Worm (Caenorhabditis elegans) whole organism, L2 larva: ENCODE measurements around the gene T16G1.7.
A peak's percentile ranks its signal among the peaks of the same experiment; 100 is the strongest.

Experiments used
- C34F6.9 ChIP-seq: fragments of 150-350 bp; optimal IDR thresholded peaks from 2 replicates; lab custom pipeline; 2014; ENCODE audit warnings: missing biosample characterization, missing genetic modification characterization
- R02D3.7 ChIP-seq: fragments of 150-350 bp; optimal IDR thresholded peaks from 2 replicates; lab custom pipeline; 2014; ENCODE audit warnings: missing biosample characterization, missing genetic modification characterization
- Y55F3AM.14 ChIP-seq: fragments of 200-800 bp; sonication (Bioruptor generic); optimal IDR thresholded peaks from 2 replicates; lab custom pipeline; 2018; ENCODE audit warnings: mild to moderate bottlenecking, missing genetic modification characterization, missing compliant biosample characterization
- aly-2 ChIP-seq: fragments of 150-350 bp; optimal IDR thresholded peaks from 2 replicates; lab custom pipeline; 2014; ENCODE audit warnings: missing biosample characterization, missing genetic modification characterization
- blmp-1 ChIP-seq: sonication (generic microtip); optimal IDR thresholded peaks from 2 replicates; lab custom pipeline; 2017; ENCODE audit warnings: missing genetic modification characterization, mild to moderate bottlenecking, missing compliant biosample characterization, antibody characterized with exemption, moderate library complexity; ENCODE audit not compliant: insufficient read depth
- ceh-16 ChIP-seq: fragments of 150-350 bp; optimal IDR thresholded peaks from 2 replicates; lab custom pipeline; 2014; ENCODE audit warnings: missing biosample characterization, missing genetic modification characterization
- ceh-82 ChIP-seq: fragments of 150-350 bp; optimal IDR thresholded peaks from 2 replicates; lab custom pipeline; 2014; ENCODE audit warnings: missing biosample characterization, missing genetic modification characterization
- crh-2 ChIP-seq: sonication (generic microtip); optimal IDR thresholded peaks from 2 replicates; lab custom pipeline; 2017; ENCODE audit warnings: missing biosample characterization, missing genetic modification characterization
- egl-27 ChIP-seq: sonication (generic microtip); optimal IDR thresholded peaks from 3 replicates; lab custom pipeline; 2017; ENCODE audit warnings: missing biosample characterization, missing genetic modification reagents, missing genetic modification characterization
- fos-1 ChIP-seq: fragments of 150-350 bp; optimal IDR thresholded peaks from 2 replicates; lab custom pipeline; 2014; ENCODE audit warnings: missing biosample characterization, missing genetic modification characterization
- gmeb-1 ChIP-seq: fragments of 150-350 bp; optimal IDR thresholded peaks from 2 replicates; lab custom pipeline; 2014; ENCODE audit warnings: missing biosample characterization, missing genetic modification characterization
- lin-11 ChIP-seq: fragments of 150-350 bp; sonication (generic microtip); optimal IDR thresholded peaks from 2 replicates; lab custom pipeline; 2014; ENCODE audit warnings: missing biosample characterization, missing genetic modification characterization, inconsistent platforms, mixed read lengths
- lin-13 ChIP-seq: fragments of 150-350 bp; optimal IDR thresholded peaks from 2 replicates; lab custom pipeline; 2014; ENCODE audit warnings: missing biosample characterization, missing genetic modification reagents, missing genetic modification characterization
- lsy-2 ChIP-seq, 2 experiments: fragments of 150-350 bp in 1 of 2; sonication (generic microtip) in 1 of 2; optimal IDR thresholded peaks; 2 replicates each; lab custom pipeline; 2014 to 2017; ENCODE audit warnings: missing biosample characterization in 2 of 2, missing genetic modification characterization in 2 of 2
- mab-5 ChIP-seq: fragments of 150-350 bp; optimal IDR thresholded peaks from 2 replicates; lab custom pipeline; 2014; ENCODE audit warnings: missing biosample characterization, missing genetic modification characterization
- mdl-1 ChIP-seq, 2 experiments: fragments of 150-350 bp in 1 of 2; sonication (generic microtip) in 1 of 2; optimal IDR thresholded peaks; 2 replicates each; lab custom pipeline; 2017; ENCODE audit warnings: missing biosample characterization in 2 of 2, missing genetic modification characterization in 2 of 2
- nhr-10 ChIP-seq: sonication (generic microtip); optimal IDR thresholded peaks from 2 replicates; lab custom pipeline; 2017; ENCODE audit warnings: missing biosample characterization, missing genetic modification characterization
- nhr-11 ChIP-seq: fragments of 150-350 bp; optimal IDR thresholded peaks from 2 replicates; lab custom pipeline; 2014; ENCODE audit warnings: missing biosample characterization, missing genetic modification characterization
- nhr-12 ChIP-seq: fragments of 150-350 bp; optimal IDR thresholded peaks from 2 replicates; lab custom pipeline; 2014; ENCODE audit warnings: missing biosample characterization, missing genetic modification characterization
- nhr-129 ChIP-seq: fragments of 150-350 bp; optimal IDR thresholded peaks from 2 replicates; lab custom pipeline; 2014; ENCODE audit warnings: missing biosample characterization, missing genetic modification characterization
- nhr-21 ChIP-seq: fragments of 150-350 bp; optimal IDR thresholded peaks from 2 replicates; lab custom pipeline; 2014; ENCODE audit warnings: missing biosample characterization, missing genetic modification characterization
- nhr-23 ChIP-seq: fragments of 150-350 bp; optimal IDR thresholded peaks from 2 replicates; lab custom pipeline; 2014; ENCODE audit warnings: missing biosample characterization, missing genetic modification reagents, missing genetic modification characterization
- nhr-25 ChIP-seq: fragments of 150-350 bp; sonication (generic microtip); optimal IDR thresholded peaks from 3 replicates; lab custom pipeline; 2014; ENCODE audit warnings: missing biosample characterization, missing genetic modification characterization
- nhr-6 ChIP-seq: fragments of 150-350 bp; optimal IDR thresholded peaks from 2 replicates; lab custom pipeline; 2014; ENCODE audit warnings: missing biosample characterization, missing genetic modification characterization
- nhr-77 ChIP-seq: fragments of 150-350 bp; optimal IDR thresholded peaks from 2 replicates; lab custom pipeline; 2014; ENCODE audit warnings: missing biosample characterization, missing genetic modification characterization
- peb-1 ChIP-seq: fragments of 150-350 bp; optimal IDR thresholded peaks from 2 replicates; lab custom pipeline; 2014; ENCODE audit warnings: missing biosample characterization, missing genetic modification characterization
- sma-9 ChIP-seq, 2 experiments: fragments of 150-350 bp in 1 of 2; sonication (generic microtip) in 1 of 2; optimal IDR thresholded peaks; 2 replicates each; lab custom pipeline; 2014 to 2016; ENCODE audit warnings: missing genetic modification characterization in 2 of 2, mild to moderate bottlenecking in 1 of 2, missing biosample characterization in 1 of 2, missing compliant biosample characterization in 1 of 2, missing genetic modification reagents in 1 of 2, moderate library complexity in 1 of 2
- snpc-4 ChIP-seq: fragments of 150-350 bp; optimal IDR thresholded peaks from 2 replicates; lab custom pipeline; 2014; ENCODE audit warnings: missing biosample characterization, missing genetic modification characterization
- unc-39 ChIP-seq: fragments of 150-350 bp; optimal IDR thresholded peaks from 2 replicates; lab custom pipeline; 2014; ENCODE audit warnings: missing biosample characterization, missing genetic modification characterization
- unc-55 ChIP-seq: fragments of 150-350 bp; sonication (generic microtip); optimal IDR thresholded peaks from 3 replicates; lab custom pipeline; 2014; ENCODE audit warnings: missing biosample characterization, missing genetic modification reagents, missing genetic modification characterization
- unc-62 ChIP-seq: fragments of 150-350 bp; optimal IDR thresholded peaks from 2 replicates; lab custom pipeline; 2014; ENCODE audit warnings: missing biosample characterization, missing genetic modification reagents, missing genetic modification characterization

Gene T16G1.7

ce11 chrV:12943399-12943798, 8.5 kb upstream of the T16G1.7 start:
- TF ChIP-seq nhr-6 (tag; lab: Kevin White, UChicago) (no peak), nhr-77 (no peak), ceh-82 (tag; lab: Kevin White, UChicago) (no peak), unc-39 (no peak), lin-11 (no peak), nhr-23 (tag; lab: Kevin White, UChicago) (no peak)

ce11 chrV:12941797-12942474, 7.0 kb upstream of the T16G1.7 start, which contains the start of gene T16G1.4:
Gene T16G1.4, minus strand, starts transcription at chrV:12941847.
- peak; percentile 66 for TF ChIP-seq sma-9 (GFP tag; optimal IDR thresholded peaks at IDR 0.05; lab: Kevin White, UChicago)
- TF ChIP-seq sma-9 (tag; optimal IDR thresholded peaks at IDR 0.05; lab: Kevin White, UChicago), result no peak
- TF ChIP-seq peb-1 (tag; lab: Kevin White, UChicago), result no peak
- no peak for TF ChIP-seq ceh-82 (tag; lab: Kevin White, UChicago)
- TF ChIP-seq gmeb-1 (tag; lab: Kevin White, UChicago), result peak; percentile 37
- no peak for TF ChIP-seq Y55F3AM.14 (GFP tag; lab: Kevin White, UChicago)
- TF ChIP-seq unc-55 (GFP tag; lab: Kevin White, UChicago), result no peak
- TF ChIP-seq snpc-4 (tag; lab: Kevin White, UChicago), result no peak

ce11 chrV:12939434-12939833, 4.5 kb upstream of the T16G1.7 start, which contains the start of gene T16G1.5:
Gene T16G1.5, minus strand, starts transcription at chrV:12939552.
- TF ChIP-seq unc-39 (no peak), nhr-10 (tag; lab: Kevin White, UChicago) (no peak), fos-1 (tag; lab: Kevin White, UChicago) (peak; percentile 41), ceh-82 (tag; lab: Kevin White, UChicago) (no peak), R02D3.7 (tag; lab: Kevin White, UChicago) (no peak)

- TF ChIP-seq blmp-1 (tag; lab: Kevin White, UChicago), result no peak
- TF ChIP-seq mab-5 (tag; lab: Kevin White, UChicago), result no peak
- peak; percentile 65 for TF ChIP-seq sma-9 (GFP tag; optimal IDR thresholded peaks at IDR 0.05; lab: Kevin White, UChicago)
- no peak for TF ChIP-seq sma-9 (tag; optimal IDR thresholded peaks at IDR 0.05; lab: Kevin White, UChicago)
- TF ChIP-seq lin-13, result no peak
- peak; percentile 70 for TF ChIP-seq fos-1 (tag; lab: Kevin White, UChicago)
- TF ChIP-seq aly-2 (tag; lab: Kevin White, UChicago), result no peak
Measured at ce11 chrV:12937098-12937497, 2.2 kb upstream of the T16G1.7 start, which contains the start of gene T16G1.6. Gene T16G1.6, minus strand, starts transcription at chrV:12937174.

ce11 chrV:12933654-12934053, 1.3 kb downstream of the T16G1.7 start:
- TF ChIP-seq egl-27, result no peak
- TF ChIP-seq fos-1 (tag; lab: Kevin White, UChicago), result peak; percentile 35
- no peak for TF ChIP-seq ceh-82 (tag; lab: Kevin White, UChicago)

ce11 chrV:12928929-12929532, 5.9 kb downstream of the T16G1.7 start, which contains the start of gene T16G1.2:
Gene T16G1.2, plus strand, starts transcription at chrV:12929482.
- TF ChIP-seq ceh-16 (tag; lab: Kevin White, UChicago) (no peak), blmp-1 (tag; lab: Kevin White, UChicago) (peak; percentile 21), nhr-12 (no peak), ceh-82 (tag; lab: Kevin White, UChicago) (no peak), unc-62 (GFP tag; lab: Kevin White, UChicago) (no peak), C34F6.9 (tag; lab: Kevin White, UChicago) (no peak), mab-5 (tag; lab: Kevin White, UChicago) (no peak), peb-1 (tag; lab: Kevin White, UChicago) (no peak), nhr-25 (tag; lab: Kevin White, UChicago) (no peak)
- TF ChIP-seq, all 48 proteins: peak for 1

- no peak for TF ChIP-seq ceh-16 (tag; lab: Kevin White, UChicago)
- no peak for TF ChIP-seq nhr-25 (tag; lab: Kevin White, UChicago)
- TF ChIP-seq nhr-129 (tag; lab: Kevin White, UChicago), result no peak
- TF ChIP-seq nhr-21 (tag; lab: Kevin White, UChicago), result no peak
- no peak for TF ChIP-seq crh-2 (tag; lab: Kevin White, UChicago)
- TF ChIP-seq nhr-12, result no peak
- no peak for TF ChIP-seq nhr-11
- no peak for TF ChIP-seq lsy-2 (tag; optimal IDR thresholded peaks at IDR 0.05; lab: Kevin White, UChicago)
- no peak for TF ChIP-seq blmp-1 (tag; lab: Kevin White, UChicago)
- no peak for TF ChIP-seq R02D3.7 (tag; lab: Kevin White, UChicago)
- TF ChIP-seq nhr-77, result no peak
- no peak for TF ChIP-seq aly-2 (tag; lab: Kevin White, UChicago)
- TF ChIP-seq nhr-6 (tag; lab: Kevin White, UChicago), result no peak
- TF ChIP-seq mdl-1 (tag; optimal IDR thresholded peaks at IDR 0.05; lab: Kevin White, UChicago), result no peak
Measured at ce11 chrV:12924128-12924527, 10.8 kb downstream of the T16G1.7 start, which contains the start of gene pqn-67. Gene pqn-67, plus strand, starts transcription at chrV:12924428.
